Fruit fly (Drosophila melanogaster) whole organism, embryonic: ENCODE results near the gene Ids.

Experiments used
- Atf-2 ChIP-seq: fragments of 200-800 bp; sonication (Bioruptor generic); optimal IDR thresholded peaks from 2 replicates; lab custom pipeline; 2016; ENCODE audit warnings: missing biosample characterization, missing genetic modification characterization
- Atf6 ChIP-seq: fragments of 200-800 bp; sonication (Bioruptor generic); IDR thresholded peaks from 2 replicates; pipeline ENCODE4 v1.3.6; 2022; ENCODE audit warnings: missing biosample characterization, missing genetic modification characterization
- BtbVII ChIP-seq: fragments of 200-800 bp; sonication (Bioruptor generic); optimal IDR thresholded peaks from 3 replicates; lab custom pipeline; 2017; ENCODE audit warnings: missing biosample characterization, mild to moderate bottlenecking, missing genetic modification characterization
- Bteb2 ChIP-seq: fragments of 200-800 bp; sonication (Bioruptor generic); optimal IDR thresholded peaks from 2 replicates; lab custom pipeline; 2016; ENCODE audit warnings: missing biosample characterization, missing genetic modification characterization
- CG10654 ChIP-seq: fragments of 200-800 bp; sonication (Bioruptor generic); optimal IDR thresholded peaks from 2 replicates; lab custom pipeline; 2016; ENCODE audit warnings: missing biosample characterization, missing genetic modification characterization
- CG11085 ChIP-seq: fragments of 200-800 bp; sonication (Bioruptor generic); IDR thresholded peaks from 2 replicates; pipeline ENCODE4 v1.3.6; 2022; ENCODE audit warnings: missing biosample characterization, missing genetic modification characterization
- CG12299 ChIP-seq: fragments of 200-800 bp; sonication (Bioruptor generic); optimal IDR thresholded peaks from 2 replicates; lab custom pipeline; 2018; ENCODE audit warnings: missing biosample characterization, mild to moderate bottlenecking, missing genetic modification characterization
- CG12769 ChIP-seq: fragments of 200-800 bp; sonication (Bioruptor generic); optimal IDR thresholded peaks from 2 replicates; lab custom pipeline; 2019; ENCODE audit warnings: missing biosample characterization, mild to moderate bottlenecking, missing genetic modification characterization, moderate library complexity
- CG14441 ChIP-seq: fragments of 200-800 bp; sonication (Bioruptor generic); IDR thresholded peaks from 2 replicates; pipeline ENCODE4 v1.3.6; 2022; ENCODE audit warnings: missing biosample characterization, missing genetic modification characterization
- CG15696 ChIP-seq: fragments of 200-800 bp; sonication (Bioruptor generic); optimal IDR thresholded peaks from 2 replicates; lab custom pipeline; 2019; ENCODE audit warnings: missing biosample characterization, mild to moderate bottlenecking, missing genetic modification characterization, moderate library complexity
- CG1602 ChIP-seq: fragments of 200-800 bp; sonication (Bioruptor generic); optimal IDR thresholded peaks from 3 replicates; lab custom pipeline; 2016; ENCODE audit warnings: missing biosample characterization, missing genetic modification characterization
- CG1832 ChIP-seq: fragments of 200-800 bp; sonication (Bioruptor generic); optimal IDR thresholded peaks from 2 replicates; lab custom pipeline; 2017; ENCODE audit warnings: missing biosample characterization, mild to moderate bottlenecking, missing genetic modification characterization, inconsistent platforms
- CG2889 ChIP-seq: fragments of 200-800 bp; sonication (Bioruptor generic); IDR thresholded peaks from 3 replicates; pipeline ENCODE4 v1.3.6; 2022; ENCODE audit warnings: missing biosample characterization, missing genetic modification characterization
- CG3281 ChIP-seq: fragments of 200-800 bp; sonication (Bioruptor generic); optimal IDR thresholded peaks from 3 replicates; lab custom pipeline; 2017; ENCODE audit warnings: missing biosample characterization, mild to moderate bottlenecking, missing genetic modification characterization
- CG34224 ChIP-seq: fragments of 200-800 bp; sonication (Bioruptor generic); IDR thresholded peaks from 3 replicates; pipeline ENCODE4 v1.3.6; 2022; ENCODE audit warnings: missing biosample characterization, missing genetic modification characterization; ENCODE audit not compliant: partially characterized antibody
- CG6854 ChIP-seq: fragments of 200-800 bp; sonication (Bioruptor generic); optimal IDR thresholded peaks from 3 replicates; lab custom pipeline; 2017; ENCODE audit warnings: missing biosample characterization, mild to moderate bottlenecking, missing genetic modification characterization
- CG7745 ChIP-seq: fragments of 200-800 bp; sonication (Bioruptor generic); optimal IDR thresholded peaks from 2 replicates; lab custom pipeline; 2018; ENCODE audit warnings: missing biosample characterization, mild to moderate bottlenecking, missing genetic modification characterization, moderate library complexity
- CG7987 ChIP-seq: fragments of 200-800 bp; sonication (Bioruptor generic); optimal IDR thresholded peaks from 2 replicates; lab custom pipeline; 2018; ENCODE audit warnings: missing biosample characterization, mild to moderate bottlenecking, missing genetic modification characterization, moderate library complexity
- CG9932 ChIP-seq: fragments of 200-800 bp; sonication (Bioruptor generic); IDR thresholded peaks from 2 replicates; pipeline ENCODE4 v1.3.6; 2022; ENCODE audit warnings: missing biosample characterization, missing genetic modification characterization
- Doc3 ChIP-seq: fragments of 200-800 bp; sonication (Bioruptor generic); IDR thresholded peaks from 3 replicates; pipeline ENCODE4 v1.3.6; 2022; ENCODE audit warnings: missing biosample characterization, missing genetic modification characterization; ENCODE audit not compliant: partially characterized antibody
- Fer3 ChIP-seq: fragments of 200-800 bp; sonication (Bioruptor generic); optimal IDR thresholded peaks from 2 replicates; lab custom pipeline; 2018; ENCODE audit warnings: missing biosample characterization, mild to moderate bottlenecking, missing genetic modification characterization, moderate library complexity
- Hr39 ChIP-seq: fragments of >200 bp; optimal IDR thresholded peaks from 2 replicates; lab custom pipeline; 2017
- NfI ChIP-seq: fragments of 200-800 bp; sonication (Bioruptor generic); optimal IDR thresholded peaks from 3 replicates; lab custom pipeline; 2018; ENCODE audit warnings: missing biosample characterization, mild to moderate bottlenecking, missing genetic modification characterization, moderate library complexity
- Optix ChIP-seq: fragments of 200-800 bp; sonication (Bioruptor generic); IDR thresholded peaks from 3 replicates; pipeline ENCODE4 v1.3.6; 2022; ENCODE audit warnings: missing biosample characterization, missing genetic modification characterization
- Poxn ChIP-seq: fragments of 200-800 bp; sonication (Bioruptor generic); IDR thresholded peaks from 2 replicates; pipeline ENCODE4 v1.3.6; 2022; ENCODE audit warnings: missing biosample characterization, missing genetic modification characterization
- Ravus ChIP-seq: fragments of 200-800 bp; sonication (Bioruptor generic); IDR thresholded peaks from 2 replicates; pipeline ENCODE4 v1.3.6; 2022; ENCODE audit warnings: missing biosample characterization, missing genetic modification characterization
- Rfx ChIP-seq: fragments of 200-800 bp; sonication (Bioruptor generic); IDR thresholded peaks from 2 replicates; pipeline ENCODE4 v1.3.6; 2022; ENCODE audit warnings: missing biosample characterization, missing genetic modification characterization
- ci ChIP-seq: fragments of 200-800 bp; sonication (Bioruptor generic); IDR thresholded peaks from 3 replicates; pipeline ENCODE4 v1.3.6; 2022; ENCODE audit warnings: missing biosample characterization, missing genetic modification characterization
- crp ChIP-seq, 2 experiments: fragments of 200-800 bp; sonication (Bioruptor generic); optimal IDR thresholded peaks; 2 replicates in 1 of 2; 3 replicates in 1 of 2; lab custom pipeline; 2017; ENCODE audit warnings: missing biosample characterization in 2 of 2, missing genetic modification characterization in 2 of 2, mild to moderate bottlenecking in 1 of 2, moderate library complexity in 1 of 2
- emc ChIP-seq: fragments of 200-800 bp; sonication (Bioruptor generic); optimal IDR thresholded peaks from 2 replicates; lab custom pipeline; 2016; ENCODE audit warnings: missing biosample characterization, missing genetic modification characterization
- esg ChIP-seq: fragments of 200-800 bp; sonication (Bioruptor generic); conservative IDR thresholded peaks from 2 replicates; pipeline ENCODE4 v1.3.6; 2022; ENCODE audit warnings: missing biosample characterization, missing genetic modification characterization
- ewg ChIP-seq: fragments of 200-800 bp; sonication (Bioruptor generic); optimal IDR thresholded peaks from 3 replicates; lab custom pipeline; 2017; ENCODE audit warnings: mild to moderate bottlenecking, missing biosample characterization, missing genetic modification reagents, missing genetic modification characterization
- fru ChIP-seq: fragments of >200 bp; optimal IDR thresholded peaks from 2 replicates; lab custom pipeline; 2017
- hbn ChIP-seq: fragments of 200-800 bp; sonication (Bioruptor generic); IDR thresholded peaks from 2 replicates; pipeline ENCODE4 v1.3.6; 2022; ENCODE audit warnings: missing biosample characterization, missing genetic modification characterization; ENCODE audit not compliant: partially characterized antibody
- jigr1 ChIP-seq: fragments of 200-800 bp; sonication (Bioruptor generic); IDR thresholded peaks from 3 replicates; pipeline ENCODE4 v1.3.6; 2022; ENCODE audit warnings: missing biosample characterization, missing genetic modification characterization
- klu ChIP-seq: fragments of 200-800 bp; sonication (Bioruptor generic); IDR thresholded peaks from 2 replicates; pipeline ENCODE4 v1.3.6; 2022; ENCODE audit warnings: missing biosample characterization, missing genetic modification characterization
- kni ChIP-seq: fragments of 200-800 bp; sonication (Bioruptor generic); optimal IDR thresholded peaks from 3 replicates; lab custom pipeline; 2017; ENCODE audit warnings: mild to moderate bottlenecking, missing biosample characterization, missing genetic modification reagents, missing genetic modification characterization
- mirr ChIP-seq: fragments of 200-800 bp; sonication (Bioruptor generic); optimal IDR thresholded peaks from 3 replicates; lab custom pipeline; 2018; ENCODE audit warnings: missing biosample characterization, mild to moderate bottlenecking, missing genetic modification characterization
- peb ChIP-seq: fragments of 200-800 bp; sonication (Bioruptor generic); IDR thresholded peaks from 2 replicates; pipeline ENCODE4 v1.3.6; 2022; ENCODE audit warnings: missing biosample characterization, missing genetic modification characterization
- ro ChIP-seq: fragments of 200-800 bp; sonication (Bioruptor generic); IDR thresholded peaks from 2 replicates; pipeline ENCODE4 v1.3.6; 2022; ENCODE audit warnings: missing biosample characterization, missing genetic modification characterization
- shn ChIP-seq: fragments of 200-800 bp; sonication (Bioruptor generic); optimal IDR thresholded peaks from 3 replicates; lab custom pipeline; 2016; ENCODE audit warnings: missing biosample characterization, missing genetic modification characterization
- stwl ChIP-seq: fragments of 200-800 bp; sonication (Bioruptor generic); optimal IDR thresholded peaks from 3 replicates; lab custom pipeline; 2018; ENCODE audit warnings: missing biosample characterization, mild to moderate bottlenecking, missing genetic modification characterization, moderate library complexity
- tx ChIP-seq: fragments of 200-800 bp; sonication (Bioruptor generic); optimal IDR thresholded peaks from 2 replicates; lab custom pipeline; 2016; ENCODE audit warnings: missing biosample characterization, missing genetic modification characterization
- yki ChIP-seq: fragments of >200 bp; optimal IDR thresholded peaks from 3 replicates; lab custom pipeline; 2018
- z ChIP-seq: fragments of 200-800 bp; sonication (Bioruptor generic); IDR thresholded peaks from 3 replicates; pipeline ENCODE4 v1.3.6; 2022; ENCODE audit warnings: missing biosample characterization, missing genetic modification characterization
- zen2 ChIP-seq: fragments of 200-800 bp; sonication (Bioruptor generic); IDR thresholded peaks from 3 replicates; pipeline ENCODE4 v1.3.6; 2022; ENCODE audit warnings: missing biosample characterization, missing genetic modification characterization; ENCODE audit not compliant: partially characterized antibody
- zfh2 ChIP-seq: fragments of 200-800 bp; sonication (Bioruptor generic); optimal IDR thresholded peaks from 2 replicates; lab custom pipeline; 2016; ENCODE audit warnings: missing biosample characterization, missing genetic modification characterization

Gene Ids

DNA sequence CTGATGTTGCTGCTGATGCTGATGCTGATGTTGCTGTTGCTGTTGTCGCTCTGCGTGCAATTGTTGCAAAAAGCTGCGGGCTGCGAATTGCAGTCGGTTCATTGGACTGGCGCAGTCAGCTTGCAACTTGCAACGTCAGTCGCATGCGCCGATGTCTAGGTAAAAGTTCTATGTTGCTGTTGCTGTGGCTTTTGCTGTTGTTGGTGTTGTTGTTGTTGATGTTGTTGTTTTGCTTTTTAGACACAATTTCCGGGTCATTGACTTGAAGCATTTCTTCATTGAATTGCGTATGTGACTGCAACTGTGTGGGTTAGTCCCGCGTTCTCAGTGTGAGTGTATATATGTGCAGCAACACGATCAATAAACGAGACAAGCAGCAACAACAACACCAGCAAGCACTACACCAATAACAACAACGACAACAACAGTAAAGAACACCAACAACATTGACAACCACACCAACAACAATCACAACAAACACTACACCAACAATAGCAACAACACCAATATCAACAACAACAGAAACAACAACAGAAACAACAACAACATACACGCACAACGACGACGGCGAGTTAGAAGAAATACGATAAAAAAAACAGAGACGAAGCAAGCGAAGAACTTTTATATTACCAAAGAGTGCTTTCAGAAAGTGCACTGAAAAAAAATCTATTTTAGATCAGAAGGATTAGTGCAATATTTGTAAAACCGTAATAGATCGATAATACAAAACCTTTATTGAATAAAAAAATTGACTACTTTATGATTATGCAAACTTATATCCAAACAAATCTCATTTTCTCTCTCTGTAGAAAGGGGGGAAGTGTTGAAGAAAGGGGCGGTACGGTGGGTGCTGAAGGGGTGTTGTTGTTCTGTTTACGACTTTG is 16.1 kb downstream of the Ids start (continued):
- TF ChIP-seq Rfx (GFP tag; lab: Robert Waterston, UW) (peak; percentile 38; the same call in 1 of the 2 replicates), emc (GFP tag; lab: Kevin White, UChicago) (no peak), CG1832 (GFP tag; lab: Kevin White, UChicago) (no peak), ci (peak; percentile 82), CG3281 (GFP tag; lab: Kevin White, UChicago) (peak; percentile 39), klu (GFP tag; lab: Robert Waterston, UW) (no peak; the same call in 1 of the 2 replicates), Hr39 (lab: Kevin White, UChicago) (no peak), BtbVII (peak; percentile 41), CG2889 (GFP tag; lab: Robert Waterston, UW) (peak; percentile 55; the same call in 2 of the 3 replicates), CG15696 (tag; lab: Kevin White, UChicago) (no peak), fru (no peak), Poxn (GFP tag; lab: Robert Waterston, UW) (no peak), CG11085 (peak; percentile 5; the same call in 1 of the 2 replicates), CG6854 (no peak), Ravus (no peak; the same call in 1 of the 2 replicates), CG10654 (peak; percentile 72), z (GFP tag; lab: Robert Waterston, UW) (peak; percentile 4; the same call in 1 of the 3 replicates), tx (GFP tag; lab: Kevin White, UChicago) (no peak), esg (GFP tag; lab: Robert Waterston, UW) (peak; percentile 57), ro (GFP tag; lab: Robert Waterston, UW) (peak; percentile 49), NfI (GFP tag; lab: Kevin White, UChicago) (no peak), Atf-2 (GFP tag; lab: Kevin White, UChicago) (no peak), Atf6 (GFP tag; lab: Robert Waterston, UW) (0 out of 2 replicates have a peak, but pooled peaks have one; percentile 22), CG7987 (GFP tag; lab: Kevin White, UChicago) (peak; percentile 12), shn (GFP tag; lab: Kevin White, UChicago) (no peak), Bteb2 (GFP tag; lab: Kevin White, UChicago) (no peak), CG34224 (GFP tag; lab: Robert Waterston, UW) (no peak)

DNA sequence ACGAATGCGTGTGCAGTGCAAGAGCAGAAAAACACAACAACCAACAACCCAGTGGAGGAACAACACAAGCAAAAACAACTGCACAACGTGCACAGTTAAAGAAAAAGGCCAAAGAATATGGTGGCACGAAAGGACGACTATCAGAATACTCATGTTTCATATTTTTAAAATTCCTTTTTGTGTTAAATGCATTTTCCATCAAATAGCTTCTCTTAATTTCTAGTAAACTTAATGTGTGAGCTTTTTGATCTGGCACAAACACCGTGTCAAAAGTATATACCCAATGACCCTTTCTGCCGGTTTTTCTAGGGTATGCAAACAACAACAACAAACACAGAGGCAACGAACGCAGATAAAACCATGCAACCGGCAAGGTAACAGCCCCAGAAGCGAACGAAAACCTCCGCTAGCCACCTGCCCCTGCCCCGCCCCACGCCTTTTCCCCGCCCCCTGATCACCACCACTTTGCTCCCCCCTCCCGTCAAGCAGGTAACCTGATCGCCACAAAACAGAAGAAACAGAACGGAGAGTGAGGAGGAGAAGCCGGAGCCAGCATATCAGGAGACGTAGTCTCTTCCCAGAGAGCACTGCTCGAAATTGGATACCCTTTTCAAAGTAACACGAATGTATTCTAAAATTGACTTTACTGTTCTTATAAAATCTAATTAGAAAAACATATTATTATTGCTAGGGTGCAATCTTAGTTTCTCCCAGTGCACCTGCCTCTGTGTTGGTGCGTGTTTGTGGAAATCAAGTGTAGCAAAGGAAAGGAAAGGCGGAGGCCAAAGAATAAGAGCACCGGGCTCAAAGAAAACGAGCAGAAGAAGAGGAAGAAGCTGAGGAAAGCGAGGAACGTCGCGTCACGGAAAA is 17.0 kb downstream of the Ids start:
- TF ChIP-seq CG14441 (peak; percentile 87), CG12769 (tag; lab: Kevin White, UChicago) (peak; percentile 69), Optix (GFP tag; lab: Robert Waterston, UW) (peak; percentile 96), zfh2 (no peak), crp (GFP tag; optimal IDR thresholded peaks at IDR 0.05; lab: Kevin White, UChicago) (peak; percentile 37 to 60), tx (GFP tag; lab: Kevin White, UChicago) (peak; percentile 81), hbn (GFP tag; lab: Robert Waterston, UW) (no peak), kni (GFP tag; lab: Kevin White, UChicago) (peak; percentile 98), mirr (no peak), peb (GFP tag; lab: Robert Waterston, UW) (peak; percentile 92), ewg (peak; percentile 92), Fer3 (tag; lab: Kevin White, UChicago) (peak; percentile 30), CG7745 (tag; lab: Kevin White, UChicago) (peak; percentile 70), jigr1 (GFP tag; lab: Robert Waterston, UW) (peak; percentile 85), zen2 (no peak), ro (GFP tag; lab: Robert Waterston, UW) (peak; percentile 59), shn (GFP tag; lab: Kevin White, UChicago) (peak; percentile 85), CG9932 (no peak), emc (GFP tag; lab: Kevin White, UChicago) (no peak), CG15696 (tag; lab: Kevin White, UChicago) (peak; percentile 89), stwl (peak; percentile 63), yki (lab: Kevin White, UChicago) (no peak), CG1602 (peak; percentile 96), CG12299 (tag; lab: Kevin White, UChicago) (peak; percentile 49), Doc3 (GFP tag; lab: Robert Waterston, UW) (no peak)
